Worm (Caenorhabditis elegans): ENCODE data around the gene odr-3.

Gene odr-3

DNA sequence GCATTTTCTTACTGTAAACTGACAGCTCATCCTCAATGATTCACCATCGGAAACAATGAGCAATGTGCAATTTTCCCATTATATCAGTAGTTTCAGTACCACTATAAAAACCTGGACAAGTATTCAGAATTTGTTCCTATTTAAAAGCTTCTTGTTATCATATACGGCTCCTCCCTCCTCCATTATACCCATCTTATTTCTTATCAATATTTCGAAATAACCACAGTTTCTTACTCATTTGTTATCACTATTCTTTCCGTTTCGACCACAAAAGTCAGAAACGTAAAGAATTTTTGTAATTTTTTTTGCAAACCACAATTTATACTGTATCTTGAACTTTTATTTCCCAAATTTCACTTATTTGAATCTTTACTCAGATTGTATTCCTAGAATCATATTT lies 18.7 kb upstream of the odr-3 start:
- TF ChIP-seq tra-1 (GFP tag; IDR thresholded peaks at IDR 0.05) = 0 out of 2 replicates have a peak, but pooled peaks have one; percentile 28
- TF ChIP-seq php-3 (GFP tag; IDR thresholded peaks at IDR 0.05) = peak; percentile 59; the same call in 1 of the 2 replicates
- TF ChIP-seq pqm-1 (tag; optimal IDR thresholded peaks at IDR 0.05) = peak; percentile 96
- peak; percentile 0 for TF ChIP-seq mep-1 (tag; optimal IDR thresholded peaks at IDR 0.05)
- TF ChIP-seq lin-1 (GFP tag; IDR thresholded peaks at IDR 0.05) = peak; percentile 12; the same call in 1 of the 2 replicates
- TF ChIP-seq ctbp-1 (GFP tag; IDR thresholded peaks at IDR 0.05) = no peak
- no peak for TF ChIP-seq daf-16 (GFP tag; optimal IDR thresholded peaks at IDR 0.05)
- TF ChIP-seq daf-16 (tag; optimal IDR thresholded peaks at IDR 0.05) = peak; percentile 48
- peak; percentile 54 for TF ChIP-seq dve-1 (tag; optimal IDR thresholded peaks at IDR 0.05; ENCODE audit: insufficient read depth)
- peak; percentile 95 for TF ChIP-seq nhr-28 (tag; optimal IDR thresholded peaks at IDR 0.05)
- 0 out of 2 replicates have a peak, but pooled peaks have one; percentile 36 for TF ChIP-seq pha-4 (GFP tag; IDR thresholded peaks at IDR 0.05)
- no peak for TF ChIP-seq pha-4 (tag; optimal IDR thresholded peaks at IDR 0.05)
- TF ChIP-seq nhr-6 (tag; optimal IDR thresholded peaks at IDR 0.05) = peak; percentile 39
- TF ChIP-seq zag-1 (tag; optimal IDR thresholded peaks at IDR 0.05) = no peak
- no peak for TF ChIP-seq lim-7 (GFP tag; IDR thresholded peaks at IDR 0.05)
- peak in 1 of 2 experiments; percentile 42 for TF ChIP-seq lsy-2 (tag; optimal IDR thresholded peaks at IDR 0.05)
- TF ChIP-seq jun-1 (tag; optimal IDR thresholded peaks at IDR 0.05) = peak; percentile 46
- TF ChIP-seq Y75B8A.6 (GFP tag; IDR thresholded peaks at IDR 0.05) = no peak
- TF ChIP-seq nhr-25 (tag; optimal IDR thresholded peaks at IDR 0.05; ENCODE audit: borderline replicate concordance, insufficient read depth) = no peak
- peak; percentile 27 for TF ChIP-seq nhr-77 (tag; optimal IDR thresholded peaks at IDR 0.05)
- TF ChIP-seq ztf-11 (tag; optimal IDR thresholded peaks at IDR 0.05) = no peak
- TF ChIP-seq unc-62 (GFP tag; optimal IDR thresholded peaks at IDR 0.05 in 1 of 2) = no peak
- TF ChIP-seq unc-62 (tag; optimal IDR thresholded peaks at IDR 0.05) = no peak
- peak; percentile 74 for TF ChIP-seq dmd-6 (GFP tag; IDR thresholded peaks at IDR 0.05)
- TF ChIP-seq hlh-11 (tag; optimal IDR thresholded peaks at IDR 0.05) = peak; percentile 45
- TF ChIP-seq nhr-102 (tag; optimal IDR thresholded peaks at IDR 0.05) = peak; percentile 38

DNA sequence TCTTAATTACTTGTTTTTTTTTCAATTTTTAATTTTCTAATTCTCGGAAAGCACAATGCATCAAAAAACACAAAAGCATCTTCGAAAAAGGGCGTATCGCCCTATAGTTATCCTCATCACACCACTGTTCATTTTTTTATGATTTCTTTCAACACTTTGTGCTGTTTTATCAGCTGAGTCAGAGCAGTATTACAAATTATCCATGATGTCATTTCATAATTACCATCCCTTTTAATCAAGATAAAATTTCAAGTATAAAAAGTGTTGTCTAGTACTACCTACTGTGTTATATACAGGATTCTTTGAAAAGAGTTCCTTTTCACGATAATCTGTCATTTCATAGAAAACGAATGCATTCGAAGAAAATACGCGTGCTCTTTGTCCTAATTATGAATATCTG lies 17.3 kb upstream of the odr-3 start:
- TF ChIP-seq dmd-6 (GFP tag; IDR thresholded peaks at IDR 0.05) (peak; percentile 53; the same call in 1 of the 2 replicates), lin-13 (GFP tag; optimal IDR thresholded peaks at IDR 0.05) (no peak), F10B5.3 (tag; optimal IDR thresholded peaks at IDR 0.05) (no peak), tra-1 (GFP tag; IDR thresholded peaks at IDR 0.05) (no peak), ctbp-1 (GFP tag; IDR thresholded peaks at IDR 0.05) (no peak), nhr-48 (tag; optimal IDR thresholded peaks at IDR 0.05) (no peak), zip-11 (GFP tag; IDR thresholded peaks at IDR 0.05) (no peak), daf-12 (tag; optimal IDR thresholded peaks at IDR 0.05) (no peak), daf-8 (GFP tag; IDR thresholded peaks at IDR 0.05) (no peak), spr-3 (GFP tag; optimal IDR thresholded peaks at IDR 0.05) (no peak), pqm-1 (tag; optimal IDR thresholded peaks at IDR 0.05) (peak; percentile 49)

DNA sequence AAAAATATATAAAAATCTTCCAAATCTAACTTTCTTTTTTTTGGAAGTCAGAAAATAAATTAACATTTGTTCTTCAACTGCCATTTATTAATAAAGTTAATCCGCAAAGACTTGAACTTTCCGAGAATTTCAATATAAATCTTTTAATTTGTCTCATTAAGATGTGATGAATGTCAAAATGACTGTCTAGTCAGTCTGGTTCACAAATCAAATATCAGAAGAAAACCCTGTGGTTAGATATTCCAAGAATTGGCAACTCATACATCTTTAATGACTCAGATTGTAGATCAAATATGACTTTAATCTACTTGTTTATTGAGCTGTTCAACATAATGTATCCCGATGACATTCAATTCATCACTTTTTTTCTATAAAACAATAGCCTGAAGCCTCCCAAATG lies 16.3 kb upstream of the odr-3 start:
- TF ChIP-seq ceh-20 (GFP tag; IDR thresholded peaks at IDR 0.05) = no peak
- no peak for TF ChIP-seq nhr-42 (GFP tag; IDR thresholded peaks at IDR 0.05)
- TF ChIP-seq lin-39 (tag; optimal IDR thresholded peaks at IDR 0.05) = no peak
- TF ChIP-seq ceh-82 (tag; optimal IDR thresholded peaks at IDR 0.05) = no peak
- TF ChIP-seq mdl-1 (tag; optimal IDR thresholded peaks at IDR 0.05) = no peak
- no peak for TF ChIP-seq php-3 (GFP tag; IDR thresholded peaks at IDR 0.05)
- TF ChIP-seq ceh-44 (GFP tag; IDR thresholded peaks at IDR 0.05) = no peak
- TF ChIP-seq nhr-11 (tag; optimal IDR thresholded peaks at IDR 0.05) = no peak
- no peak for TF ChIP-seq madf-5 (GFP tag; IDR thresholded peaks at IDR 0.05)
- TF ChIP-seq F49E8.2 (tag; optimal IDR thresholded peaks at IDR 0.05; ENCODE audit: borderline replicate concordance) = no peak
- no peak for TF ChIP-seq aha-1 (tag)
- TF ChIP-seq F10B5.3 (tag; optimal IDR thresholded peaks at IDR 0.05) = no peak
- TF ChIP-seq sdz-12 (GFP tag; optimal IDR thresholded peaks at IDR 0.05) = no peak
- no peak for TF ChIP-seq fos-1 (tag; optimal IDR thresholded peaks at IDR 0.05)
- TF ChIP-seq nhr-77 (tag; optimal IDR thresholded peaks at IDR 0.05) = no peak
- TF ChIP-seq daf-12 (tag; optimal IDR thresholded peaks at IDR 0.05) = no peak
- TF ChIP-seq unc-39 (tag; optimal IDR thresholded peaks at IDR 0.05) = no peak
- TF ChIP-seq dpl-1 (GFP tag; optimal IDR thresholded peaks at IDR 0.05) = no peak
